Fruit fly (Drosophila melanogaster) S2 (cell line): ENCODE measurements around the gene CG14879.

Experiments used
- CG8478 ChIP-seq: fragments of >200 bp; optimal IDR thresholded peaks from 2 replicates; lab custom pipeline; 2018
- CTCF ChIP-seq, 2 experiments: fragments of >200 bp; optimal IDR thresholded peaks; 2 replicates each; lab custom pipeline; 2018

DNA sequence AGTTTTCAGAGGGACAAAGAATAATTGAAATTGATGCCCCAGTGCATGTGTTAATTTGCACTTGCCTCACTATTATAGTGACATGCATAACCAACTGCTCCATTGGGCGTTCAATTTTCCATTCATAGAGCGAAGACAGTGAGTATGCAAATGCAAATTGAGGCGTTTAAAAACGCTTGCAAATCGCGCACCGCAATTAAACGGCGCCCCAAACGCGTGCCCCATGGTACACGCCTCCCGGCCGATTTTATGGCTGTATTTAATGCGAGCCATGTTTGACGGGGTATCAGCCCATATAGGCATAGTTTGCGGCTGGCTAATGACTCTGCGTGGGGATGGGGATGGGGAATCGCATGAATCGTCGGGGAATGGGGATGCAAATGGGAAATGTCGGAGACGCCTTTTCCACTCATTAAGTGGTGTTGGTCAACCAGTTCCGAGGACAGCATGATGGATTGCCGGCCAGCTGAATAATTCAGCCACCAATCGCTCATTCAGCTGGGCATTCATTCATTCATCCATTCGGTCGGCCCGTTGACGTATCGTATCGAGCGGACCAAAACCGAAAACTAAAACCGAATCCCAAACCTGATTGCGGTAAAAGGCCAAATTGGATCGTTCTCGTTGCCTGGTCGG is 13.5 kb downstream of the CG14879 start:
- TF ChIP-seq CTCF (optimal IDR thresholded peaks at IDR 0.05; lab: Kevin White, UChicago) (no peak), CG8478 (lab: Kevin White, UChicago) (no peak)
